Worm (Caenorhabditis elegans): ENCODE results near the gene T05A8.7.

ce11 chrII:2766331-2766730, 24.2 kb upstream of the T05A8.7 start, which contains the start of gene F08D12.15:
- TF ChIP-seq ham-2 (GFP tag; optimal IDR thresholded peaks at IDR 0.05) (no peak), unc-39 (tag; optimal IDR thresholded peaks at IDR 0.05) (no peak), zip-8 (tag; optimal IDR thresholded peaks at IDR 0.05) (no peak), snpc-4 (tag; optimal IDR thresholded peaks at IDR 0.05) (no peak)

Data from whole organism, mixed stage, embryonic.